Fruit fly (Drosophila melanogaster) whole organism: ENCODE measurements around the gene Icmt.

ENCODE experiments used
- CG8478 ChIP-seq: fragments of >200 bp; optimal IDR thresholded peaks from 2 replicates; lab custom pipeline; 2018; ENCODE audit warnings: inconsistent platforms
- Dll ChIP-seq: fragments of >200 bp; optimal IDR thresholded peaks from 2 replicates; lab custom pipeline; 2017
- EcR ChIP-seq, 2 experiments: fragments of >200 bp; optimal IDR thresholded peaks; 2 replicates each; lab custom pipeline; 2017; ENCODE audit warnings: missing biosample characterization in 2 of 2, missing genetic modification characterization in 2 of 2, missing genetic modification reagents in 2 of 2
- pan ChIP-seq: fragments of >200 bp; optimal IDR thresholded peaks from 2 replicates; lab custom pipeline; 2017
- psq ChIP-seq: fragments of >200 bp; optimal IDR thresholded peaks from 2 replicates; lab custom pipeline; 2017
- usp ChIP-seq: fragments of >200 bp; optimal IDR thresholded peaks from 2 replicates; lab custom pipeline; 2017; ENCODE audit warnings: missing biosample characterization, missing genetic modification characterization, mixed read lengths

Icmt gene

dm6 chr3L:13017803-13018324 lies at the start of gene Icmt, which contains the start of gene mRpL20:
TSS of gene Icmt (plus strand) at chr3L:13018266.
TSS of gene mRpL20 (minus strand) at chr3L:13017867.
- TF ChIP-seq Dll (lab: Kevin White, UChicago) (no peak), CG8478 (lab: Kevin White, UChicago) (no peak)

- TF ChIP-seq psq (lab: Kevin White, UChicago) (no peak), usp (no peak), Dll (lab: Kevin White, UChicago) (no peak), EcR (GFP tag; optimal IDR thresholded peaks at IDR 0.05; lab: Kevin White, UChicago) (no peak), pan (lab: Kevin White, UChicago) (no peak), CG8478 (lab: Kevin White, UChicago) (no peak)
Observed at dm6 chr3L:12972259-12972658, 45.8 kb upstream of the Icmt start, which contains the start of the genes CG10748 and CG10749. TSS of gene CG10748 (minus strand) at chr3L:12972359. TSS of gene CG10749 (plus strand) at chr3L:12972474.

- TF ChIP-seq Dll (lab: Kevin White, UChicago), result no peak
- TF ChIP-seq pan (lab: Kevin White, UChicago), result no peak
- TF ChIP-seq EcR (GFP tag; optimal IDR thresholded peaks at IDR 0.05; lab: Kevin White, UChicago), result no peak
- TF ChIP-seq usp, result no peak
- TF ChIP-seq psq (lab: Kevin White, UChicago), result no peak
- TF ChIP-seq CG8478 (lab: Kevin White, UChicago), result no peak
Observed at dm6 chr3L:12994835-12995234, 23.2 kb upstream of the Icmt start, which contains the start of gene CG11262. TSS of gene CG11262 (plus strand) at chr3L:12995135.

dm6 chr3L:13006490-13006889 lies 11.6 kb upstream of the Icmt start, which contains the start of gene CG11263:
TSS of gene CG11263 (plus strand) at chr3L:13006817.
- TF ChIP-seq usp, result no peak
- TF ChIP-seq CG8478 (lab: Kevin White, UChicago), result no peak
- no peak for TF ChIP-seq pan (lab: Kevin White, UChicago)
- no peak for TF ChIP-seq EcR (GFP tag; optimal IDR thresholded peaks at IDR 0.05; lab: Kevin White, UChicago)
- TF ChIP-seq psq (lab: Kevin White, UChicago), result no peak
- no peak for TF ChIP-seq Dll (lab: Kevin White, UChicago)

dm6 chr3L:13007946-13008462 lies 10.1 kb upstream of the Icmt start:
- TF ChIP-seq pan (lab: Kevin White, UChicago) (no peak), CG8478 (lab: Kevin White, UChicago) (no peak), Dll (lab: Kevin White, UChicago) (no peak), EcR (GFP tag; optimal IDR thresholded peaks at IDR 0.05; lab: Kevin White, UChicago) (no peak), psq (lab: Kevin White, UChicago) (no peak), usp (no peak)

dm6 chr3L:13011511-13011910 lies 6.6 kb upstream of the Icmt start, which contains the start of gene Cul6:
TSS of gene Cul6 (minus strand) at chr3L:13011685.
- no peak for TF ChIP-seq psq (lab: Kevin White, UChicago)
- no peak for TF ChIP-seq Dll (lab: Kevin White, UChicago)
- no peak for TF ChIP-seq CG8478 (lab: Kevin White, UChicago)
- no peak for TF ChIP-seq usp
- TF ChIP-seq EcR (GFP tag; optimal IDR thresholded peaks at IDR 0.05; lab: Kevin White, UChicago), result no peak
- no peak for TF ChIP-seq pan (lab: Kevin White, UChicago)

DNA sequence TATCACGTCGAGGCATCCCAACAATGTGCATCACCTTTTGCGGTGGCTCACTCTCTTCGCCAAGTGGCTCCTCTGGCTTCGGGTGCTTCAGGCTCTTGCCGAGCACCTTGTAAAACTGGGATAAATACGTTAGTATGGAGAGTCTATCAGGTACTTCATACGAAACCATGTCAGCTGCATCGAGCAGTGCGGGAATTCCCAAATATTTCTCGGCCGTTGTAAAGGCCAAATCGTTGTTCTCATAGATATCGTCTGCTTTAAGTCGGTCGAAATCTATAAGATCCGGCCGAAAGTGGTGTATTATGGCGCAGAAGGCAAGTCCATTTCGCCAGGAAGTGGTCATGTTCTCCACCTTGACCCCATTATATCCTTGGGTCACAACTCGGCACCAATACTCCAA lies 3.4 kb upstream of the Icmt start:
- no peak for TF ChIP-seq EcR (GFP tag; optimal IDR thresholded peaks at IDR 0.05; lab: Kevin White, UChicago)

DNA sequence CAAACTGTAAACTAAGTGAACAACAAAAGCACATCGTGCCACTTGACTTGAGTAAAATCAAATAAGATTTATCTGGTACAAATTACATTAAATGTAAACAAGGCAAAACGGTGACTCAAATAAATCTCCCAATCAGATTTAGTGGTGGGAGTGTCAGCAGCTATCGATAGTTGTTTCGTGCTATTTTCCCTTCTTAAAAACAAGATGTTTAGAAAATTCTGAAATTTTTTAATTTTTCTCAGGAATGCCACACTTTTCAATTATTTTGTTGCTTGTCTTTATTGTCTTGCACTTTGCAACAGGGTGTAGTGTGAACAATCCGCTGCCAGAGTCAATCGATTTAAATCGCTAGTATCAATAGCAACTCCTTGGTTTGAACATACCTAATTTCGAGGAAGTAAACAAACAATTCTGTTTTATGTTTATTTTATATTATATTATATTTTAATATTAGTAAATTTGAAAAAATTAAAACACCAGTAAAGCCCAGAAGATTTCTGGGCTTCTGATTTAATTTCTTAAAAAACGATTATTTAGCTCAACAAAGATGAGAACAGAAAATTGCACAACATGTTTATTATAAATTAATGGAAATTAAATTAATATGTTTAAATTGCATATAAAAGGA lies 2.8 kb upstream of the Icmt start, which contains the start of gene MICAL-like:
Gene MICAL-like (minus strand): TSS at position 138 of the 628 bp plus-strand sequence.
- TF ChIP-seq usp (no peak), EcR (GFP tag; optimal IDR thresholded peaks at IDR 0.05; lab: Kevin White, UChicago) (no peak), psq (lab: Kevin White, UChicago) (no peak), pan (lab: Kevin White, UChicago) (no peak), CG8478 (lab: Kevin White, UChicago) (no peak), Dll (lab: Kevin White, UChicago) (no peak)

dm6 chr3L:13015823-13016465 lies 2.1 kb upstream of the Icmt start, which contains the start of gene CG11267:
TSS of gene CG11267 (plus strand) at chr3L:13016050.
- TF ChIP-seq psq (lab: Kevin White, UChicago) (no peak), CG8478 (lab: Kevin White, UChicago) (no peak), Dll (lab: Kevin White, UChicago) (no peak), EcR (GFP tag; optimal IDR thresholded peaks at IDR 0.05; lab: Kevin White, UChicago) (no peak), pan (lab: Kevin White, UChicago) (no peak), usp (no peak)

DNA sequence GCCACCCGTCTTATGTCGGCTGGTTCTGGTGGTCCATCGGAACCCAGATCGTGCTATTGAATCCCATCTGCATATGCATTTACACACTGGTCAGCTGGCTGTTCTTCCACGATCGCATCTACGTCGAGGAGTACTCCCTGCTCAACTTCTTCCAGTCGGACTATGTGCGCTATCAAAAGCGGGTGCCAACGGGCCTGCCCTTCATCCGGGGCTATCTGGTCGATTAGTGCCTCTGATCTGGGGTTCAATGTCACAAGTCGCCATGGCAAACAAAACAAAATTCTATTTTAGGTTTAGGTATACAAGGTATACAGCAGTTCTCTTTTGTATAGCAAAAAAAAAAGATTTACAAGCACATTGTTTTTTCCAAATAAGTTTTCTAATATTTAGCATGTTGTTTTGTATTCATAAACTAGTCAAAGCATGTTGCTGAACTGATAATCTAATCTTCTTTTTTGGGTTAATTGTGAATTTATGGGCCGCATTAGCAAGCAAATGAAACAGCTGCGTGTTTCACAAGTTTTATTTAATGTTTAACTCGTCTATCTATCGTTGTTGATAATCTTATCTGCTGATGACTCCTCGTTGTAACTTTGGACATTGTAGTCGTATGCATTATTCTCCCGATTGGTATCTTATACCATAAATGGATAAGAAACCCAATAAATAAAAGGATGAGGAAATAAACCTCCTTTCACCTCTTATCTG lies 1.3 kb downstream of the Icmt start:
- TF ChIP-seq pan (lab: Kevin White, UChicago), result no peak
- TF ChIP-seq usp, result no peak
- no peak for TF ChIP-seq EcR (GFP tag; optimal IDR thresholded peaks at IDR 0.05; lab: Kevin White, UChicago)
- no peak for TF ChIP-seq CG8478 (lab: Kevin White, UChicago)
- TF ChIP-seq psq (lab: Kevin White, UChicago), result no peak
- no peak for TF ChIP-seq Dll (lab: Kevin White, UChicago)

DNA sequence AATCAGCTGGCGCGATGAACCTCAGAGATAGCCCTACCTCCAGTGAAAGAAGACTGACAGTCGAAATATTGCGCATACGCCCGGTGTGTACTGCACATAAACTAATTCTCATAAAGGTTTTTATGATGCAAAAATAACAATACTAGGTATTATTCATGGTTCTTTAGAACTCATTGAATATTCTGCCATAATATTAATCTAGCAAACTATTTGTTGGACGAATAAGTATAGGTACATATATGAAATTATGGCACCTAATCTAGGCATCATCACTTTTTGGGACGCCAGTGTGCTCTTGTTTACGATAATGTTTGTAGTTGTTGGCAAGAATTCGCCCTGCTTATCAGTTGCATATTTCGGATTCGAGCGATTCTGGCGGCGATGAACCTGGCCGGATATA lies 3.7 kb downstream of the Icmt start:
- TF ChIP-seq psq (lab: Kevin White, UChicago), result no peak
- TF ChIP-seq usp, result no peak
- no peak for TF ChIP-seq CG8478 (lab: Kevin White, UChicago)
- TF ChIP-seq Dll (lab: Kevin White, UChicago), result no peak
- TF ChIP-seq EcR (GFP tag; optimal IDR thresholded peaks at IDR 0.05; lab: Kevin White, UChicago), result no peak
- TF ChIP-seq pan (lab: Kevin White, UChicago), result no peak
